Worm (Caenorhabditis elegans) whole organism, L3 larva: Measurements from ENCODE around the gene F14H12.6.

ENCODE experiments used
- ama-1 ChIP-seq: fragments of 150-350 bp; optimal IDR thresholded peaks from 2 replicates; lab custom pipeline; 2018
- nfya-1 ChIP-seq: sonication (generic microtip); optimal IDR thresholded peaks from 2 replicates; lab custom pipeline; 2017; ENCODE audit warnings: missing genetic modification characterization, mild to moderate bottlenecking, missing compliant biosample characterization, antibody characterized with exemption, moderate library complexity; ENCODE audit not compliant: insufficient read depth
- nhr-237 ChIP-seq: fragments of 150-350 bp; optimal IDR thresholded peaks from 2 replicates; lab custom pipeline; 2014; ENCODE audit warnings: missing biosample characterization, missing genetic modification characterization
- nhr-77 ChIP-seq: fragments of 150-350 bp; optimal IDR thresholded peaks from 2 replicates; lab custom pipeline; 2014; ENCODE audit warnings: missing biosample characterization, missing genetic modification characterization
- pha-4 ChIP-seq: fragments of 150-350 bp; optimal IDR thresholded peaks from 2 replicates; lab custom pipeline; 2014; ENCODE audit warnings: missing biosample characterization, missing genetic modification reagents, missing genetic modification characterization
- sea-2 ChIP-seq: fragments of 150-350 bp; sonication (generic microtip); optimal IDR thresholded peaks from 4 replicates; lab custom pipeline; 2014; ENCODE audit warnings: missing biosample characterization, missing genetic modification reagents, missing genetic modification characterization
- unc-39 ChIP-seq: sonication (generic microtip); optimal IDR thresholded peaks from 4 replicates; lab custom pipeline; 2017; ENCODE audit warnings: missing biosample characterization, missing genetic modification characterization
- zag-1 ChIP-seq: fragments of 150-350 bp; optimal IDR thresholded peaks from 2 replicates; lab custom pipeline; 2014; ENCODE audit warnings: missing biosample characterization, missing genetic modification characterization

DNA sequence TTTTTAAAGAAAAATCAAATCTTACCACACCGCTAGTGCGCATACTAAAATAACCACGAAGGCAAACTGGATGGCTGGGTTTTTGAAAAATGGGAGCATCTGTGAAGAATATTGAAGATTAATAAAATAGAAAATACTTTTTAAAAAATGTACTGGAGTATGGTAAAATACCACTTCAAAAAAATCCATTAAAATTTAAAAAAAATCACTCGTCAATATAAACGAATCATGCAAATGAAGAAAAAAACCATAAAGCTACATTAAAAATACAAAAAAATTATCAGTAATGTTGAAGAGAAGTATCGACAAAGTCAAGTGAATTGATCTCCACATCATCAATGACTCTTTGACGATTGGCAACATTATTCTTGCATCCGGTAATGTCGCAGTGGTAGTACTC lies 13.4 kb upstream of the F14H12.6 start, which contains the start of gene R160.5:
- TF ChIP-seq unc-39 (no peak), pha-4 (tag; lab: Kevin White, UChicago) (no peak), nfya-1 (no peak), ama-1 (lab: Kevin White, UChicago) (no peak), sea-2 (GFP tag; lab: Kevin White, UChicago) (no peak), nhr-77 (tag; lab: Kevin White, UChicago) (no peak), zag-1 (no peak), nhr-237 (tag; lab: Kevin White, UChicago) (no peak)
